Worm (Caenorhabditis elegans) whole organism, L1 larva: ENCODE results near the gene T25E4.1.

Experiments
- F16B12.6 ChIP-seq: fragments of 150-350 bp; optimal IDR thresholded peaks from 2 replicates; lab custom pipeline; 2014; ENCODE audit warnings: missing biosample characterization, missing genetic modification characterization
- Y116A8C.19 ChIP-seq: sonication (generic microtip); optimal IDR thresholded peaks from 2 replicates; lab custom pipeline; 2016; ENCODE audit warnings: missing compliant biosample characterization, missing genetic modification characterization, borderline replicate concordance
- ces-1 ChIP-seq: fragments of 150-350 bp; optimal IDR thresholded peaks from 2 replicates; lab custom pipeline; 2014; ENCODE audit warnings: missing biosample characterization, missing genetic modification reagents, missing genetic modification characterization
- elt-2 ChIP-seq: sonication (generic microtip); optimal IDR thresholded peaks from 2 replicates; lab custom pipeline; 2016; ENCODE audit warnings: missing genetic modification characterization, mild to moderate bottlenecking, inconsistent platforms, missing compliant biosample characterization, missing genetic modification reagents
- skn-1 ChIP-seq: fragments of 150-350 bp; optimal IDR thresholded peaks from 2 replicates; lab custom pipeline; 2014; ENCODE audit warnings: missing biosample characterization, missing genetic modification characterization
- sox-4 ChIP-seq: sonication (generic microtip); optimal IDR thresholded peaks from 2 replicates; lab custom pipeline; 2016; ENCODE audit warnings: missing genetic modification characterization, missing compliant biosample characterization
- sup-37 ChIP-seq: fragments of 200-800 bp; sonication (Bioruptor generic); optimal IDR thresholded peaks from 2 replicates; lab custom pipeline; 2018; ENCODE audit warnings: mild to moderate bottlenecking, missing genetic modification characterization, missing compliant biosample characterization
- swsn-7 ChIP-seq: sonication (generic microtip); optimal IDR thresholded peaks from 2 replicates; lab custom pipeline; 2016; ENCODE audit warnings: missing genetic modification characterization, missing compliant biosample characterization
- tbx-2 ChIP-seq: sonication (generic microtip); optimal IDR thresholded peaks from 2 replicates; lab custom pipeline; 2016; ENCODE audit warnings: missing genetic modification characterization, missing compliant biosample characterization
- vab-15 ChIP-seq: sonication (generic microtip); optimal IDR thresholded peaks from 2 replicates; lab custom pipeline; 2017; ENCODE audit warnings: missing genotype, mild to moderate bottlenecking, missing genetic modification characterization, missing compliant biosample characterization

- TF ChIP-seq elt-2 (tag; lab: Kevin White, UChicago) = peak; percentile 20
- no peak for TF ChIP-seq sup-37 (GFP tag; lab: Kevin White, UChicago)
- TF ChIP-seq Y116A8C.19 (tag; lab: Kevin White, UChicago) = no peak
- no peak for TF ChIP-seq swsn-7
- TF ChIP-seq sox-4 = no peak
- TF ChIP-seq vab-15 (tag; lab: Kevin White, UChicago) = no peak
- TF ChIP-seq tbx-2 (tag; lab: Kevin White, UChicago) = no peak
- no peak for TF ChIP-seq ces-1 (GFP tag; lab: Kevin White, UChicago)
- no peak for TF ChIP-seq F16B12.6 (tag; lab: Kevin White, UChicago)
- TF ChIP-seq skn-1 (tag; lab: Kevin White, UChicago) = no peak
Observed at ce11 chrII:5619298-5619697, 41.2 kb downstream of the T25E4.1 start, which contains the start of gene dhs-6.
